Fruit fly (Drosophila melanogaster): ENCODE results near the gene CG13640.

DNA sequence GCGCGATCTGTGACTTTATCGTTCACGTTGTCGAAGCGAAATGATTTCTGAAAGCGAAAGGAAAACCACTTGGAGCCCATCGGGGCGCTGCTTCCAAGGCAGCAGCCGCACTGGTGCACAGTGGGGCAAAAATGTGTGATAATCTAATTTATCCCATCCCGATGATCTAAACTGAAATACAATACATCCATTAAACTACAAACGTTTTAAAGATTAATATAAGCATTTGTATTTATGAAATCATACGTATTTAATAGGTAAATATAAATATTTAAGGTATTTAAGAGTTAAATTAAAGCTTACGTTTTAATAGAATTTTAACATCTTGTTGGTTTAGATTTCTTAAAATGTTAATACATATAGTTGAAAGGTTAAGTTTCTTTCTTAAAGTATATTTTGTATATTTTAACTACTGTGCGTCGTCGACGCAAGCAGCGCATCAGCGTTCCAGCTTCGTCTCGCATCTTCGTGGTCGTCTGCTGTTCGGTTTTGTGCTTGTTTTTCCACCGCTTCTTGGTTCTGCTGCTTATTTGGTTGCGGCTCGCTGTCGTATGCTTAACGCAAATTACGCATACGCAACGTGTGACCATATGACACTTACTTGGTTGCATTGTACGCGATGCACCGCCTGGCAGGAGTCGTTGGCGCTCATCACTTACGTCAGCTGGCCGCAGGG lies 44.1 kb upstream of the CG13640 start, which contains the start of gene CG13643:
- TF ChIP-seq CG8301 (tag; optimal IDR thresholded peaks at IDR 0.05) (peak; percentile 79), CG15710 (tag; optimal IDR thresholded peaks at IDR 0.05) (no peak), Snoo (tag; optimal IDR thresholded peaks at IDR 0.05) (no peak), D1 (tag; optimal IDR thresholded peaks at IDR 0.05) (no peak), EcR (GFP tag; optimal IDR thresholded peaks at IDR 0.05) (no peak), CG13204 (GFP tag; optimal IDR thresholded peaks at IDR 0.05) (no peak), CG14655 (GFP tag; optimal IDR thresholded peaks at IDR 0.05) (peak; percentile 81)

All from whole organism, pupa.